Fruit fly (Drosophila melanogaster) whole organism: Measurements from ENCODE around the gene CG6295.

Experiments used
- CG8478 ChIP-seq: fragments of >200 bp; optimal IDR thresholded peaks from 2 replicates; lab custom pipeline; 2018; ENCODE audit warnings: inconsistent platforms
- Dll ChIP-seq: fragments of >200 bp; optimal IDR thresholded peaks from 2 replicates; lab custom pipeline; 2017
- EcR ChIP-seq, 2 experiments: fragments of >200 bp; optimal IDR thresholded peaks; 2 replicates each; lab custom pipeline; 2017; ENCODE audit warnings: missing biosample characterization in 2 of 2, missing genetic modification characterization in 2 of 2, missing genetic modification reagents in 2 of 2
- pan ChIP-seq: fragments of >200 bp; optimal IDR thresholded peaks from 2 replicates; lab custom pipeline; 2017
- psq ChIP-seq: fragments of >200 bp; optimal IDR thresholded peaks from 2 replicates; lab custom pipeline; 2017
- usp ChIP-seq: fragments of >200 bp; optimal IDR thresholded peaks from 2 replicates; lab custom pipeline; 2017; ENCODE audit warnings: missing biosample characterization, missing genetic modification characterization, mixed read lengths

dm6 chr3R:26966385-26966784 lies 40.5 kb downstream of the CG6295 start, which contains the start of gene Gr97a:
- no peak for TF ChIP-seq pan (lab: Kevin White, UChicago)
- no peak for TF ChIP-seq psq (lab: Kevin White, UChicago)
- no peak for TF ChIP-seq CG8478 (lab: Kevin White, UChicago)
- TF ChIP-seq EcR (GFP tag; optimal IDR thresholded peaks at IDR 0.05; lab: Kevin White, UChicago): no peak
- TF ChIP-seq usp (GFP tag; lab: Kevin White, UChicago): no peak
- TF ChIP-seq Dll (lab: Kevin White, UChicago): no peak
